Worm (Caenorhabditis elegans) whole organism, young adult: Measurements from ENCODE around the gene clpp-1.
A peak's percentile ranks its signal among the peaks of the same experiment; 100 is the strongest.

Experiments
- T26A5.8 ChIP-seq: sonication (generic microtip); optimal IDR thresholded peaks from 2 replicates; lab custom pipeline; 2016; ENCODE audit warnings: missing genetic modification characterization, missing compliant biosample characterization
- atf-7 ChIP-seq: sonication (generic microtip); optimal IDR thresholded peaks from 2 replicates; lab custom pipeline; 2017; ENCODE audit warnings: mild to moderate bottlenecking, missing genetic modification characterization, missing compliant biosample characterization

DNA sequence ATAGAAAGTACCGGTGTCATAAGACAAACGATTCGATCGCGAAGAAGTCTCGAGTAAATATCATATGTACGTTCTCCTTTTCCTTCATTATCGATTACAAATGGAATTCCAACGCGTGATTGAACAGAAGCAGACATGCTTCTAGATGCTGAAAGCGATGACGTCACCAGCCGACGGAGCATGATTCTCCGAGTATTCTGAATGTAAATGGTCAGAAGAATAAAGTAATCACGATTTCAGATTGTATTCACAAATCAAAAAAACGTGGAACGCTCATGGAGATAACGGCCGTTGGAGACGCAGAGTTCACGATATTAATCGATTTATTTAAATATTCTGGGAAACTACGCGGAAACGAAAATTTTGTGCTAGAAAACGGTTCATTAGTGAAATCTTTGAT, at the start of gene clpp-1:
- TF ChIP-seq atf-7 (tag; lab: Kevin White, UChicago) (peak; percentile 74), T26A5.8 (tag; lab: Kevin White, UChicago) (no peak)
